Fruit fly (Drosophila melanogaster) whole organism, embryonic: Measurements from ENCODE around the gene CG6356.
A peak's percentile ranks its signal among the peaks of the same experiment; 100 is the strongest.

Experiments used
- Blimp-1 ChIP-seq: fragments of 200-800 bp; sonication (Bioruptor generic); optimal IDR thresholded peaks from 3 replicates; lab custom pipeline; 2018; ENCODE audit warnings: missing biosample characterization, missing genetic modification characterization, mild to moderate bottlenecking, moderate library complexity, missing genetic modification reagents
- CG12769 ChIP-seq: fragments of 200-800 bp; sonication (Bioruptor generic); optimal IDR thresholded peaks from 2 replicates; lab custom pipeline; 2019; ENCODE audit warnings: missing biosample characterization, mild to moderate bottlenecking, missing genetic modification characterization, moderate library complexity
- CG13287 ChIP-seq: fragments of 200-800 bp; sonication (Bioruptor generic); IDR thresholded peaks from 2 replicates; pipeline ENCODE4 v1.3.6; 2022; ENCODE audit warnings: missing biosample characterization, missing genetic modification characterization; ENCODE audit not compliant: partially characterized antibody
- CG15514 ChIP-seq: fragments of 200-800 bp; sonication (Bioruptor generic); optimal IDR thresholded peaks from 3 replicates; lab custom pipeline; 2017; ENCODE audit warnings: missing biosample characterization, missing genetic modification characterization, mild to moderate bottlenecking, moderate library complexity, missing genetic modification reagents
- CG1603 ChIP-seq: fragments of 200-800 bp; sonication (Bioruptor generic); optimal IDR thresholded peaks from 2 replicates; lab custom pipeline; 2019; ENCODE audit warnings: missing biosample characterization, mild to moderate bottlenecking, missing genetic modification characterization, moderate library complexity
- CG2199 ChIP-seq: fragments of 200-800 bp; sonication (Bioruptor generic); IDR thresholded peaks from 3 replicates; pipeline ENCODE4 v1.3.6; 2022; ENCODE audit warnings: missing biosample characterization, missing genetic modification characterization
- CG32532 ChIP-seq: fragments of 200-800 bp; sonication (Bioruptor generic); IDR thresholded peaks from 2 replicates; pipeline ENCODE4 v1.3.6; 2022; ENCODE audit warnings: missing biosample characterization, missing genetic modification characterization
- CG32767 ChIP-seq: fragments of 200-800 bp; sonication (Bioruptor generic); IDR thresholded peaks from 2 replicates; pipeline ENCODE4 v1.3.6; 2022; ENCODE audit warnings: missing biosample characterization, missing genetic modification characterization
- CG34376 ChIP-seq: fragments of 200-800 bp; sonication (Bioruptor generic); optimal IDR thresholded peaks from 2 replicates; lab custom pipeline; 2018; ENCODE audit warnings: missing biosample characterization, mild to moderate bottlenecking, missing genetic modification characterization
- CG8089 ChIP-seq: fragments of 200-800 bp; sonication (Bioruptor generic); optimal IDR thresholded peaks from 3 replicates; lab custom pipeline; 2016; ENCODE audit warnings: missing biosample characterization, missing genetic modification characterization
- CG8281 ChIP-seq: fragments of 200-800 bp; sonication (Bioruptor generic); optimal IDR thresholded peaks from 2 replicates; lab custom pipeline; 2018; ENCODE audit warnings: missing biosample characterization, mild to moderate bottlenecking, missing genetic modification characterization, moderate library complexity
- CG8359 ChIP-seq: fragments of 200-800 bp; sonication (Bioruptor generic); optimal IDR thresholded peaks from 2 replicates; lab custom pipeline; 2017; ENCODE audit warnings: missing biosample characterization, mild to moderate bottlenecking, missing genetic modification characterization, borderline replicate concordance
- CG9876 ChIP-seq: fragments of 200-800 bp; sonication (Bioruptor generic); optimal IDR thresholded peaks from 2 replicates; lab custom pipeline; 2016; ENCODE audit warnings: missing biosample characterization, missing genetic modification characterization
- Deaf1 ChIP-seq: fragments of 200-800 bp; optimal IDR thresholded peaks from 3 replicates; lab custom pipeline; 2019; ENCODE audit warnings: missing biosample characterization, mild to moderate bottlenecking, missing genetic modification characterization, moderate library complexity
- Ets65A ChIP-seq: fragments of 200-800 bp; sonication (Bioruptor generic); peaks from one replicate; lab custom pipeline; 2016; ENCODE audit warnings: missing biosample characterization, missing genetic modification characterization
- Ets97D ChIP-seq: fragments of 200-800 bp; sonication (Bioruptor generic); optimal IDR thresholded peaks from 3 replicates; lab custom pipeline; 2016; ENCODE audit warnings: missing biosample characterization, missing genetic modification characterization
- Ptx1 ChIP-seq: fragments of 200-800 bp; sonication (Bioruptor generic); IDR thresholded peaks from 2 replicates; pipeline ENCODE4 v1.3.6; 2022; ENCODE audit warnings: missing biosample characterization, missing genetic modification characterization
- ab ChIP-seq: fragments of 200-800 bp; sonication (Bioruptor generic); optimal IDR thresholded peaks from 2 replicates; lab custom pipeline; 2016; ENCODE audit warnings: missing biosample characterization, missing genetic modification characterization
- abd-A ChIP-seq: fragments of 200-800 bp; sonication (Bioruptor generic); optimal IDR thresholded peaks from 3 replicates; lab custom pipeline; 2019; ENCODE audit warnings: missing biosample characterization, mild to moderate bottlenecking, missing genetic modification characterization, moderate library complexity
- ato ChIP-seq: fragments of 200-800 bp; sonication (Bioruptor generic); IDR thresholded peaks from 2 replicates; pipeline ENCODE4 v1.3.6; 2022; ENCODE audit warnings: missing biosample characterization, missing genetic modification characterization; ENCODE audit not compliant: partially characterized antibody
- bab2 ChIP-seq: fragments of 200-800 bp; sonication (Bioruptor generic); optimal IDR thresholded peaks from 2 replicates; lab custom pipeline; 2016; ENCODE audit warnings: missing biosample characterization, missing genetic modification characterization
- bsh ChIP-seq, 2 experiments: fragments of 200-800 bp; sonication (Bioruptor generic); optimal IDR thresholded peaks; 2 replicates each; lab custom pipeline; 2017 to 2018; ENCODE audit warnings: mild to moderate bottlenecking in 2 of 2, missing biosample characterization in 2 of 2, missing genetic modification characterization in 2 of 2, moderate library complexity in 1 of 2
- cg ChIP-seq: fragments of 200-800 bp; sonication (Bioruptor generic); optimal IDR thresholded peaks from 3 replicates; lab custom pipeline; 2019; ENCODE audit warnings: missing biosample characterization, mild to moderate bottlenecking, missing genetic modification characterization, moderate library complexity
- crp ChIP-seq, 2 experiments: fragments of 200-800 bp; sonication (Bioruptor generic); optimal IDR thresholded peaks; 2 replicates in 1 of 2; 3 replicates in 1 of 2; lab custom pipeline; 2017; ENCODE audit warnings: missing biosample characterization in 2 of 2, missing genetic modification characterization in 2 of 2, mild to moderate bottlenecking in 1 of 2, moderate library complexity in 1 of 2
- ham ChIP-seq: fragments of 200-800 bp; sonication (Bioruptor generic); IDR thresholded peaks from 2 replicates; pipeline ENCODE4 v1.3.6; 2022; ENCODE audit warnings: missing biosample characterization, missing genetic modification characterization
- kni ChIP-seq: fragments of 200-800 bp; sonication (Bioruptor generic); optimal IDR thresholded peaks from 3 replicates; lab custom pipeline; 2017; ENCODE audit warnings: mild to moderate bottlenecking, missing biosample characterization, missing genetic modification reagents, missing genetic modification characterization
- maf-S ChIP-seq: fragments of 200-800 bp; sonication (Bioruptor generic); optimal IDR thresholded peaks from 2 replicates; lab custom pipeline; 2016; ENCODE audit warnings: missing biosample characterization, missing genetic modification characterization
- nom ChIP-seq: fragments of 200-800 bp; sonication (Bioruptor generic); optimal IDR thresholded peaks from 2 replicates; lab custom pipeline; 2017; ENCODE audit warnings: missing biosample characterization, missing genetic modification characterization, mild to moderate bottlenecking, moderate library complexity, missing genetic modification reagents
- onecut ChIP-seq: fragments of 200-800 bp; sonication (Bioruptor generic); IDR thresholded peaks from 2 replicates; pipeline ENCODE4 v1.3.6; 2022; ENCODE audit warnings: missing biosample characterization, missing genetic modification characterization
- prd ChIP-seq, 3 experiments: fragments of >200 bp in 2 of 3; fragments of 200-800 bp in 1 of 3; sonication (Bioruptor generic) in 1 of 3; optimal IDR thresholded peaks in 2 of 3; IDR thresholded peaks in 1 of 3; 2 replicates in 2 of 3; 3 replicates in 1 of 3; pipeline versions ENCODE4 v1.3.6 to Lab custom; 2017 to 2022; ENCODE audit warnings: missing biosample characterization in 1 of 3, missing genetic modification characterization in 1 of 3
- pros ChIP-seq: fragments of 200-800 bp; sonication (Bioruptor generic); optimal IDR thresholded peaks from 3 replicates; lab custom pipeline; 2019; ENCODE audit warnings: missing biosample characterization, mild to moderate bottlenecking, missing genetic modification characterization, moderate library complexity
- ro ChIP-seq: fragments of 200-800 bp; sonication (Bioruptor generic); IDR thresholded peaks from 2 replicates; pipeline ENCODE4 v1.3.6; 2022; ENCODE audit warnings: missing biosample characterization, missing genetic modification characterization
- sd ChIP-seq: fragments of 200-800 bp; sonication (Bioruptor generic); optimal IDR thresholded peaks from 3 replicates; lab custom pipeline; 2018; ENCODE audit warnings: missing biosample characterization, mild to moderate bottlenecking, missing genetic modification characterization, moderate library complexity
- sens ChIP-seq: fragments of 200-800 bp; sonication (Bioruptor generic); peaks from one replicate; lab custom pipeline; 2016; ENCODE audit warnings: missing biosample characterization, missing genetic modification characterization
- shn ChIP-seq: fragments of 200-800 bp; sonication (Bioruptor generic); optimal IDR thresholded peaks from 3 replicates; lab custom pipeline; 2016; ENCODE audit warnings: missing biosample characterization, missing genetic modification characterization
- sug ChIP-seq: fragments of 200-800 bp; optimal IDR thresholded peaks from 2 replicates; lab custom pipeline; 2019; ENCODE audit warnings: missing biosample characterization, mild to moderate bottlenecking, missing genetic modification characterization, moderate library complexity
- twi ChIP-seq: fragments of 200-800 bp; optimal IDR thresholded peaks from 2 replicates; lab custom pipeline; 2019; ENCODE audit warnings: missing biosample characterization, mild to moderate bottlenecking, missing genetic modification characterization, moderate library complexity

The CG6356 gene

DNA sequence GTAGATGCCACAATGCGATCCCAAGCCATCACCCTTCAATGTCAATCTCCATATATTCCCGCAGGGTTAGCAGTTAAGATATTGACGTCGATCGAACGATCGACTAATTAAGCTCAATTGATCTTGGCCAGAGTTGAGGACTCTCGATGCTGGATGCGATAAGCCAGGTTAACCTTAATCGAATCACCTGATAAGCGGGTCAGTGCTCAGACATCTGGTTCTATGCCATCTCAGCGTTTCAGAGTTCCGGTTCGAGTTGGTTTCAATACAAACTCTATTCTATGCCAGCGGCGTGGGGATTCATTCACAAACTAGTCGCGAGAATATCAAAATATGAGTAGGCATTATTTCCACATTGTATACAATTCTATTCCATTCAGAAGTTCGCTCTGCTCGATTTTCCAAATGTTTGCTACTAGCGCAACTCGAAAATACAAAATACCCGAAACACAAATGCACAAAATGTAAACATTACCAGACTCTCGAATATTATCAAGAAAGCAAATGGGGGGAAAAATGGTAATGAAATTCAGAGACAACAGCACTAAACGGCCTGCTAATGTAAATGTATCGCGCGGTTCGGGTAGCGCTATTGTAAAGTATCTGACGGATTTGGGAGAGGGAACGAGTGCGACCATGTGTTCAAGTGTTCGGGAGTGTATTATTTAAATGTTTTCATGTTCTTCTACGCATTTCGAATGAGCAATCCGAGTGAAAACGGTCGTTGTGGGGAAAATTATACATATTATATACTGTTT lies 1.0 kb upstream of the CG6356 start (continued):
- TF ChIP-seq CG12769 (tag; lab: Kevin White, UChicago) (peak; percentile 78), CG2199 (GFP tag; lab: Robert Waterston, UW) (peak; percentile 96), CG34376 (GFP tag; lab: Kevin White, UChicago) (peak; percentile 26), kni (peak; percentile 38), sd (tag; lab: Kevin White, UChicago) (peak; percentile 48), cg (GFP tag; lab: Kevin White, UChicago) (peak; percentile 23), Deaf1 (tag; lab: Kevin White, UChicago) (peak; percentile 58), twi (tag; lab: Kevin White, UChicago) (peak; percentile 87), abd-A (tag; lab: Kevin White, UChicago) (peak; percentile 60), sens (GFP tag; lab: Kevin White, UChicago) (peak; percentile 10), pros (GFP tag; lab: Kevin White, UChicago) (peak; percentile 3), shn (no peak)
- TF ChIP-seq, all 482 proteins: peak for 20

DNA sequence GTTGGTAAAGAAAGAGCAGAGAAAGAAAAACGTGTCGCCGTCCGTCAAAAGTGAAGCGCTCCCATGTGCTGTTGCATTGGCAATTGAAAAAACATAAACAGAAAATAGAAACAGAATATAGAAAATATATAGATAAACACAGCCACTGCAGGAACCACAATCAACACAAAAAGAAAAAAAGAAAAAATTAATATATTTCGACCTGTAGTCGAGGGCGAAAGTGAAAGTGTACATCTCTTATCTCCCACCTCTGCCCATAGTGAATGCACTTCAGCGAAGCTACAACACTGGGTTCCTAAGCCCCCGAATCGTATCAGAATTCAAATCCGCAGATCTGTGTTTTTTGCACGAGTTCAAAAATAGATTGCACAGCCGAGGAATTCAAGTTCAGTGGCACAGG lies 409 bp downstream of the CG6356 start:
- TF ChIP-seq CG9876 (GFP tag; lab: Kevin White, UChicago), result no peak
- TF ChIP-seq onecut (GFP tag; lab: Robert Waterston, UW), result no peak
- peak; percentile 55 for TF ChIP-seq twi (tag; lab: Kevin White, UChicago)
- TF ChIP-seq CG8359 (GFP tag; lab: Kevin White, UChicago), result no peak
- TF ChIP-seq maf-S (GFP tag; lab: Kevin White, UChicago), result no peak
- no peak for TF ChIP-seq CG13287 (GFP tag; lab: Robert Waterston, UW)
- TF ChIP-seq CG32767 (GFP tag; lab: Robert Waterston, UW), result no peak
- TF ChIP-seq bab2, result no peak
- no peak for TF ChIP-seq crp (GFP tag; optimal IDR thresholded peaks at IDR 0.05; lab: Kevin White, UChicago)
- no peak for TF ChIP-seq CG8281 (tag; lab: Kevin White, UChicago)
- no peak for TF ChIP-seq ham (GFP tag; lab: Robert Waterston, UW)
- no peak for TF ChIP-seq ato (GFP tag; lab: Robert Waterston, UW)
- no peak for TF ChIP-seq ab (GFP tag; lab: Kevin White, UChicago)
- TF ChIP-seq Ptx1 (GFP tag; lab: Robert Waterston, UW), result no peak
- no peak for TF ChIP-seq prd (optimal IDR thresholded peaks at IDR 0.05; lab: Kevin White, UChicago)
- TF ChIP-seq prd (GFP tag; IDR thresholded peaks at IDR 0.05; lab: Robert Waterston, UW), result no peak
- peak; percentile 71 for TF ChIP-seq Blimp-1 (GFP tag; lab: Kevin White, UChicago)
- no peak for TF ChIP-seq CG1603 (tag; lab: Kevin White, UChicago)
- TF ChIP-seq bsh (GFP tag; optimal IDR thresholded peaks at IDR 0.05; lab: Kevin White, UChicago), result no peak
- TF ChIP-seq ro (GFP tag; lab: Robert Waterston, UW), result no peak
- TF ChIP-seq Ets65A (GFP tag; lab: Kevin White, UChicago), result peak; percentile 11
- TF ChIP-seq CG32532 (GFP tag; lab: Robert Waterston, UW), result no peak
- TF ChIP-seq sens (GFP tag; lab: Kevin White, UChicago), result peak; percentile 75
- no peak for TF ChIP-seq CG8089 (GFP tag; lab: Kevin White, UChicago)

DNA sequence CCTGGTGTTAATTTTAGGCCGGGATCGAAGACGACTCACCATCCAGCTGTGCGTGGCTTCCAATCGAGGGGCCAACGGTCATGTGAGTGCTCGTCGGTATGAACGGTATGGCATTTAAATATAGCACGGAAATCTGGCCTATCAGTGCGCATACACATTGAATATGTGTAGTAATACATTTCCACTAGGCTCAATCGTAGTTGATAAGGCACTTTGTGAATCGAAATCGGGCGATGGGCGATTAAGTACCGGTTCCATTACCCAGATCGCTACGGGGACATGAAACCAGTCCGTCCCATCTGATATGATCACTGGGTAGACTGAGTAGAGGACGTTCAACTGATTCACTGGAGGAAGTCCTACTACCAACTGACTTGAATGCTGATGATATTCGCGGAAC lies 1.7 kb downstream of the CG6356 start:
- TF ChIP-seq nom (peak; percentile 23), Ets97D (GFP tag; lab: Kevin White, UChicago) (no peak), CG15514 (peak; percentile 35), sug (tag; lab: Kevin White, UChicago) (peak; percentile 53)
